Fruit fly (Drosophila melanogaster): ENCODE measurements around the gene eyg.

eyg gene

dm6 chr3L:12482917-12483316, 15.1 kb upstream of the eyg start (continued):
- TF ChIP-seq exex (tag; optimal IDR thresholded peaks at IDR 0.05) (peak; percentile 32), CG3838 (GFP tag; optimal IDR thresholded peaks at IDR 0.05) (peak; percentile 27), ham (GFP tag; IDR thresholded peaks at IDR 0.05) (no peak), Rfx (GFP tag; IDR thresholded peaks at IDR 0.05) (peak; percentile 47; the same call in 1 of the 2 replicates), D19A (tag; optimal IDR thresholded peaks at IDR 0.05) (peak; percentile 77), Lhr (GFP tag; optimal IDR thresholded peaks at IDR 0.05) (peak; percentile 32), CG1529 (GFP tag; optimal IDR thresholded peaks at IDR 0.05) (peak; percentile 71), CG4854 (GFP tag; optimal IDR thresholded peaks at IDR 0.05) (peak; percentile 56), CG7928 (GFP tag; optimal IDR thresholded peaks at IDR 0.05) (no peak), nmo (GFP tag; optimal IDR thresholded peaks at IDR 0.05) (peak; percentile 88), MESR4 (GFP tag; optimal IDR thresholded peaks at IDR 0.05) (no peak), CG10462 (GFP tag; optimal IDR thresholded peaks at IDR 0.05) (peak; percentile 47), CG10274 (GFP tag; optimal IDR thresholded peaks at IDR 0.05) (peak; percentile 28), Dll (GFP tag; IDR thresholded peaks at IDR 0.05; ENCODE audit: partially characterized antibody) (no peak), sob (GFP tag; IDR thresholded peaks at IDR 0.05) (peak; percentile 64), sqz (GFP tag; optimal IDR thresholded peaks at IDR 0.05) (peak; percentile 79), CG11085 (GFP tag; IDR thresholded peaks at IDR 0.05) (peak; percentile 48; the same call in 1 of the 2 replicates), Drgx (GFP tag; IDR thresholded peaks at IDR 0.05) (peak; percentile 89), CG12155 (GFP tag; optimal IDR thresholded peaks at IDR 0.05) (peak; percentile 16), HLHmδ (GFP tag; optimal IDR thresholded peaks at IDR 0.05) (no peak), croc (GFP tag; conservative IDR thresholded peaks at IDR 0.05) (peak; percentile 46; the same call in 2 of the 3 replicates), CG13296 (GFP tag; optimal IDR thresholded peaks at IDR 0.05) (peak; percentile 78), Atf3 (GFP tag; optimal IDR thresholded peaks at IDR 0.05) (peak; percentile 27), ro (GFP tag; IDR thresholded peaks at IDR 0.05) (no peak; the same call in 1 of the 2 replicates), tin (GFP tag; optimal IDR thresholded peaks at IDR 0.05) (peak; percentile 51), CG11456 (GFP tag; IDR thresholded peaks at IDR 0.05) (no peak), mam (GFP tag; optimal IDR thresholded peaks at IDR 0.05) (peak; percentile 45), CG17568 (GFP tag; optimal IDR thresholded peaks at IDR 0.05) (peak; percentile 33), CG7786 (GFP tag; optimal IDR thresholded peaks at IDR 0.05) (peak; percentile 1), ase (GFP tag; IDR thresholded peaks at IDR 0.05) (peak; percentile 72; the same call in 2 of the 3 replicates), CG14860 (GFP tag; IDR thresholded peaks at IDR 0.05; ENCODE audit: partially characterized antibody) (no peak), cwo (GFP tag; optimal IDR thresholded peaks at IDR 0.05) (peak; percentile 56), Poxn (GFP tag; IDR thresholded peaks at IDR 0.05) (no peak), CG6854 (GFP tag; optimal IDR thresholded peaks at IDR 0.05) (peak; percentile 23), CG15269 (tag; optimal IDR thresholded peaks at IDR 0.05) (peak; percentile 88), ERR (GFP tag; optimal IDR thresholded peaks at IDR 0.05) (no peak), CG8765 (GFP tag; IDR thresholded peaks at IDR 0.05) (0 out of 2 replicates have a peak, but pooled peaks have one; percentile 27), en (GFP tag; optimal IDR thresholded peaks at IDR 0.05) (no peak), amos (GFP tag; IDR thresholded peaks at IDR 0.05; ENCODE audit: partially characterized antibody) (no peak), CG16813 (GFP tag; IDR thresholded peaks at IDR 0.05; ENCODE audit: partially characterized antibody) (no peak), Hmx (GFP tag; optimal IDR thresholded peaks at IDR 0.05) (peak; percentile 41), jumu (GFP tag; optimal IDR thresholded peaks at IDR 0.05) (peak; percentile 22), CG12104 (GFP tag; optimal IDR thresholded peaks at IDR 0.05) (peak; percentile 75), danr (GFP tag; IDR thresholded peaks at IDR 0.05) (no peak), cg (GFP tag; optimal IDR thresholded peaks at IDR 0.05) (no peak), CG13287 (GFP tag; IDR thresholded peaks at IDR 0.05; ENCODE audit: partially characterized antibody) (no peak), Ada2b (GFP tag; IDR thresholded peaks at IDR 0.05) (peak; percentile 68), Xrp1 (GFP tag; IDR thresholded peaks at IDR 0.05) (peak; percentile 80), yki (optimal IDR thresholded peaks at IDR 0.05) (no peak), B-H1 (GFP tag; IDR thresholded peaks at IDR 0.05) (peak; percentile 66), Asciz (GFP tag; optimal IDR thresholded peaks at IDR 0.05) (peak; percentile 84)
